Worm (Caenorhabditis elegans): ENCODE data around the gene ZK675.4.

DNA sequence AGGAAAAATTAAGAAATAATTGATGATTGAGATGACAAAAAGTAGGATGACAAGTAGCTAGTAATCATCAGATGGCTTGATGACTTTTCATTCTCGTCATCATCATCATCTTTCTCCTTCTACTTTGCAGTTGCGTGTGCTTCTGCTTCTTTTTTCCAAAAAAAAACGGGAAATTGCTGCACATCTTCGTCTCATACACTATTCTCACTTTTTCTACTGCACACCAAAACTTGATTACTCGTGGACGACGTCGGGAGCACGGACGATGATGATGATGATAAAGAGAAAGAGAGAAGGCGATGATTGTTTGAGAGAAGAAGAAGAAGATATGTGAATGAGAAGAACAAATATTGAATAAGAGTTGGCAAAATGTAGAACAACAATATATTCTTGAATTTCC, 10.0 kb downstream of the ZK675.4 start:
- no peak for TF ChIP-seq zag-1 (tag; optimal IDR thresholded peaks at IDR 0.05)
- no peak for TF ChIP-seq lsy-2 (tag; optimal IDR thresholded peaks at IDR 0.05)
- TF ChIP-seq R02D3.7 (tag; optimal IDR thresholded peaks at IDR 0.05): no peak
- TF ChIP-seq lin-39 (tag; optimal IDR thresholded peaks at IDR 0.05): no peak
- no peak for TF ChIP-seq mab-5 (tag; optimal IDR thresholded peaks at IDR 0.05)
- no peak for TF ChIP-seq skn-1 (tag; optimal IDR thresholded peaks at IDR 0.05)
- no peak for TF ChIP-seq ztf-4 (tag; optimal IDR thresholded peaks at IDR 0.05)
